Worm (Caenorhabditis elegans) whole organism, late embryonic: ENCODE data around the gene atf-2.

ENCODE experiments used
- C08G9.2 ChIP-seq: sonication (generic microtip); optimal IDR thresholded peaks from 2 replicates; lab custom pipeline; 2016; ENCODE audit warnings: mild to moderate bottlenecking, missing genetic modification characterization, moderate library complexity, missing compliant biosample characterization
- F13H6.1 ChIP-seq: sonication (generic microtip); optimal IDR thresholded peaks from 2 replicates; lab custom pipeline; 2016; ENCODE audit warnings: missing genetic modification characterization, missing compliant biosample characterization
- ahr-1 ChIP-seq: sonication (generic microtip); optimal IDR thresholded peaks from 2 replicates; lab custom pipeline; 2016; ENCODE audit warnings: missing genetic modification characterization, missing compliant biosample characterization
- ama-1 ChIP-seq: fragments of 150-350 bp; optimal IDR thresholded peaks from 2 replicates; lab custom pipeline; 2014
- dve-1 ChIP-seq: sonication (generic microtip); optimal IDR thresholded peaks from 2 replicates; lab custom pipeline; 2017; ENCODE audit warnings: antibody characterized with exemption, mild to moderate bottlenecking, missing genetic modification characterization, missing compliant biosample characterization
- fkh-10 ChIP-seq: fragments of 150-350 bp; optimal IDR thresholded peaks from 2 replicates; lab custom pipeline; 2014; ENCODE audit warnings: missing biosample characterization, missing genetic modification reagents, missing genetic modification characterization
- gmeb-2 ChIP-seq: sonication (generic microtip); optimal IDR thresholded peaks from 2 replicates; lab custom pipeline; 2016; ENCODE audit warnings: missing genetic modification characterization, inconsistent platforms, missing compliant biosample characterization
- hlh-30 ChIP-seq: sonication (generic microtip); optimal IDR thresholded peaks from 2 replicates; lab custom pipeline; 2017; ENCODE audit warnings: antibody characterized with exemption, missing genetic modification characterization, missing compliant biosample characterization; ENCODE audit not compliant: insufficient read depth
- pha-2 ChIP-seq: sonication (generic microtip); optimal IDR thresholded peaks from 2 replicates; lab custom pipeline; 2017; ENCODE audit warnings: mild to moderate bottlenecking, missing genetic modification characterization, missing compliant biosample characterization
- tbx-2 ChIP-seq: sonication (generic microtip); optimal IDR thresholded peaks from 2 replicates; lab custom pipeline; 2016; ENCODE audit warnings: missing genetic modification characterization, missing compliant biosample characterization
- ztf-16 ChIP-seq: sonication (generic microtip); optimal IDR thresholded peaks from 2 replicates; lab custom pipeline; 2017; ENCODE audit warnings: missing genetic modification characterization, missing compliant biosample characterization

DNA sequence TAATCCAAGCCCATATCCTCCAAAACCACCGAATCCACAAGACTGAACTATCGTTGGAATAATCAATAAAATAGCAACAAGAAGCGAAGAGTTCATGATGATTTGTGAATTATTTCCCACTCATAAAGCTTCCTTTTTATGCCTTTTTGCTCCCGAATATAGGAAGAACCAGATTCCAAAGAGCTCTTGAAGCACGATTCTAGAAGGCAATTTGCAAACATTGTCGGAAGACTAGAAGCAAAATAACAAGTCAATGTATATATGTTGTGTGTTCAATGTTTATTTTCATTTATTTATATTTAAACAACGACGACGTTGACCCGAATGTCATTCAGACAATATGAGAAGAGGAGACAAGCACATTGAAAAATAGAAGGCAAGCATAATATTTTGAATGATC, 40.9 kb downstream of the atf-2 start, which contains the start of gene idpa-2:
- TF ChIP-seq ahr-1 (tag; lab: Kevin White, UChicago), result no peak
- TF ChIP-seq pha-2 (tag; lab: Kevin White, UChicago), result no peak
- no peak for TF ChIP-seq tbx-2
- no peak for TF ChIP-seq gmeb-2
- TF ChIP-seq fkh-10 (GFP tag; lab: Kevin White, UChicago), result no peak
- no peak for TF ChIP-seq dve-1 (tag; lab: Kevin White, UChicago)
- no peak for TF ChIP-seq ama-1 (lab: Kevin White, UChicago)
- no peak for TF ChIP-seq ztf-16 (tag; lab: Kevin White, UChicago)
- no peak for TF ChIP-seq F13H6.1 (tag; lab: Kevin White, UChicago)
- no peak for TF ChIP-seq hlh-30
- no peak for TF ChIP-seq C08G9.2 (tag; lab: Kevin White, UChicago)
